Worm (Caenorhabditis elegans) whole organism, L3 larva: ENCODE measurements around the gene pgl-3.

ENCODE experiments used
- daf-12 ChIP-seq: fragments of 150-350 bp; optimal IDR thresholded peaks from 2 replicates; lab custom pipeline; 2014; ENCODE audit warnings: missing biosample characterization, missing genetic modification reagents, missing genetic modification characterization
- pha-4 ChIP-seq: fragments of 150-350 bp; optimal IDR thresholded peaks from 2 replicates; lab custom pipeline; 2014; ENCODE audit warnings: missing biosample characterization, missing genetic modification reagents, missing genetic modification characterization
- snpc-4 ChIP-seq: fragments of 150-350 bp; optimal IDR thresholded peaks from 2 replicates; lab custom pipeline; 2014; ENCODE audit warnings: missing biosample characterization, missing genetic modification characterization

DNA sequence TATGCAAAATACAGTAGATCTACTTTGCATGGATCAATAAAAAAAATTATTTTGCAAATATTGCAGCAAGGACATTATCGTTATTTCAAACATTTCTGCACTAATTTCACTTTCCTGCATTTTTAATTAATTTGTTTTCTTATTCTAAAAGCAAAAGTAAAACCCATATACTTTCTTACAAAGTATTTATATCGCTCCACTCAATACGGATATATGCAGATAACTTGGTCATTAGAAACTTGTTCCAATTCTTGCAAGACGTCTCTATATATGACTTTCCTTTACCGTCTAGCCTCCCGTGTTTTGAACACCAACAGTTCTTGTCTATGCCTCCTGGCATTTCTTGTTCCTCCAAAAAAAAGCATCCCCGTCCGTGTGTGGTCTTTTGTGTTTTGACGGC is 45.3 kb upstream of the pgl-3 start, which contains the start of gene oac-24:
- no peak for TF ChIP-seq daf-12 (tag; lab: Kevin White, UChicago)
- TF ChIP-seq snpc-4, result no peak
- no peak for TF ChIP-seq pha-4 (tag; lab: Kevin White, UChicago)
